Fruit fly (Drosophila melanogaster): ENCODE measurements around the gene ranshi.

ranshi gene

DNA sequence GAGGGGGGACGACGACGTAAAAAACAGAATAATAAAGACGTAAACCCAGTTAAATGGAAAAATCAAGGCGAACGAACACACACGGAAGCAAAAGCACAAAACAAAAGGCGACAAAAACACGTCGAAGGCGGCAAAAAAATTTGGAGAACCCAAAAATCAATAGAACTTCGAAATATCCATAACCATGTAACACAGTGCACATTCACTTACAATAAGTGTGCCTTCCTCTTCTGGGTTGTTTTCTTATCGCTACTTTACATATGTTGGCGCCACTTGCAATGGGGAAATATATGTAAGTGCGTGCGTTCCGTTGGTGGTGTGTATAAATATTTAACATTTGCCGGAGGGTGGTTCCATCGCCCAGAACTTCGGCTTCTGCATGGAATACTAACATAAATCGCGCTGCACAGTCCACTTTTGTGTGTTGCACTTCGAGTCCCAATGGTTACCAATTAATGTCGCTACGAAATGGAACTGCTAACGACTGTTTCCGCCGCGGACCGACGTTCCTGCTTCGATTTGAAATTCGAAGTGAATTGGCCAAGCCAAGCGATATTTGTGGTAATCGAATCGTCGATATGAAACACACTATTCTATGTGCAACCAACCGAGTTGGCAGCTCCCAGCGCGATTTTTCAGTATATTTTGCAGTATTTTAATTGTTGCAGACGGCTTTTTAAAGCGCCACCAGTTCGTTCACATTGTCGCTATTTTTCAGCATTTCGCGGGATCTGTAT lies 17.8 kb upstream of the ranshi start, which contains the start of the genes CG9801 and Nasp (continued):
- TF ChIP-seq wek (GFP tag; optimal IDR thresholded peaks at IDR 0.05) (peak; percentile 16), Hmx (GFP tag; optimal IDR thresholded peaks at IDR 0.05) (no peak), CG4820 (GFP tag; optimal IDR thresholded peaks at IDR 0.05) (no peak), seq (GFP tag; IDR thresholded peaks at IDR 0.05) (no peak), CG9437 (GFP tag; optimal IDR thresholded peaks at IDR 0.05) (no peak), CG6813 (GFP tag; optimal IDR thresholded peaks at IDR 0.05) (peak; percentile 4), unc-4 (GFP tag; IDR thresholded peaks at IDR 0.05; ENCODE audit: partially characterized antibody) (peak; percentile 74), H2.0 (GFP tag; IDR thresholded peaks at IDR 0.05) (no peak), CG11723 (GFP tag; optimal IDR thresholded peaks at IDR 0.05) (no peak), jumu (GFP tag; optimal IDR thresholded peaks at IDR 0.05) (peak; percentile 46), dpn (GFP tag; optimal IDR thresholded peaks at IDR 0.05) (peak; percentile 29 to 33), zfh1 (GFP tag; IDR thresholded peaks at IDR 0.05) (peak; percentile 29; the same call in 1 of the 3 replicates), Lhr (GFP tag; optimal IDR thresholded peaks at IDR 0.05) (peak; percentile 88), lmd (GFP tag; IDR thresholded peaks at IDR 0.05) (peak; percentile 25; the same call in 1 of the 2 replicates)

DNA sequence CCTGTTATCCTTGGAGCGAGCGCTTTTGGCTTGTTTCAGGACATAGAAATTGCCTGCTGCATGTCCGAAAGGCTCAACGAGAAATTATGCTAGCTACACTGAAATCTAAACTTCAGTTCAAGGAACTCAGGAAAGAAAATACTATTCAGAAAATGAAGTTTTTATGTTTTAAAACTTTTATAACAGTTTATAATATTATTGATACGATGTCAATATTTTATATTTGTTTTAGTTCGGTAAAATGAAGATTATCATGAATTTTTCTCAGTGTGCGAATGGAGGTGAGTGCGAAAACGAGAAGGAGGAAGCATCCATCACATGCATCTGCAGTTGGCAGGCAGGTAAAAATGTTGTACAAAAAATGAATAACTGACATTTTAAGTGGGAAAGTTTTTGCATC lies 16.9 kb upstream of the ranshi start:
- peak; percentile 25 for TF ChIP-seq fd102C (GFP tag; optimal IDR thresholded peaks at IDR 0.05)
- peak; percentile 1 for TF ChIP-seq HmgZ (tag; optimal IDR thresholded peaks at IDR 0.05)
- peak; percentile 64 for TF ChIP-seq tin (GFP tag; optimal IDR thresholded peaks at IDR 0.05)
- TF ChIP-seq CG17912 (GFP tag; optimal IDR thresholded peaks at IDR 0.05): no peak
- TF ChIP-seq CG4730 (GFP tag; IDR thresholded peaks at IDR 0.05): peak; percentile 40; the same call in 1 of the 2 replicates
- no peak for TF ChIP-seq Vsx1 (GFP tag; optimal IDR thresholded peaks at IDR 0.05)
- no peak for TF ChIP-seq Poxn (GFP tag; IDR thresholded peaks at IDR 0.05)
- TF ChIP-seq ATbp (GFP tag; optimal IDR thresholded peaks at IDR 0.05): peak; percentile 37
- no peak for TF ChIP-seq Ets65A (GFP tag)
- TF ChIP-seq gt (GFP tag; IDR thresholded peaks at IDR 0.05): no peak
- TF ChIP-seq CG7963 (GFP tag; IDR thresholded peaks at IDR 0.05; ENCODE audit: partially characterized antibody): no peak
- no peak for TF ChIP-seq ab (GFP tag; optimal IDR thresholded peaks at IDR 0.05)
- TF ChIP-seq CG9609 (GFP tag; optimal IDR thresholded peaks at IDR 0.05): no peak
- TF ChIP-seq CG1832 (GFP tag; optimal IDR thresholded peaks at IDR 0.05): no peak
- no peak for TF ChIP-seq Taf1 (GFP tag; IDR thresholded peaks at IDR 0.05)
- TF ChIP-seq CG9932 (GFP tag; IDR thresholded peaks at IDR 0.05): peak; percentile 36; the same call in 1 of the 2 replicates
- peak; percentile 37 for TF ChIP-seq tap (tag; optimal IDR thresholded peaks at IDR 0.05)
- peak; percentile 31 for TF ChIP-seq Fer3 (tag; optimal IDR thresholded peaks at IDR 0.05)
- no peak for TF ChIP-seq CHES-1-like (GFP tag; optimal IDR thresholded peaks at IDR 0.05)
- no peak for TF ChIP-seq ems (GFP tag; optimal IDR thresholded peaks at IDR 0.05)
- TF ChIP-seq ken (GFP tag; IDR thresholded peaks at IDR 0.05): no peak
- peak; percentile 45; the same call in 1 of the 2 replicates for TF ChIP-seq Awh (GFP tag; IDR thresholded peaks at IDR 0.05)
- 0 out of 2 replicates have a peak, but pooled peaks have one; percentile 21 for TF ChIP-seq CG10321 (GFP tag; IDR thresholded peaks at IDR 0.05)
- no peak for TF ChIP-seq cas (GFP tag; IDR thresholded peaks at IDR 0.05)
- TF ChIP-seq CG30431 (GFP tag; optimal IDR thresholded peaks at IDR 0.05): peak; percentile 51
- no peak for TF ChIP-seq emc (GFP tag; optimal IDR thresholded peaks at IDR 0.05)
- TF ChIP-seq lilli (GFP tag; optimal IDR thresholded peaks at IDR 0.05): peak; percentile 58
- peak; percentile 24 for TF ChIP-seq zf30C (GFP tag; optimal IDR thresholded peaks at IDR 0.05)
- peak; percentile 76 for TF ChIP-seq CG10979 (tag; optimal IDR thresholded peaks at IDR 0.05)
- TF ChIP-seq lbe (GFP tag; optimal IDR thresholded peaks at IDR 0.05): no peak
- TF ChIP-seq yki (optimal IDR thresholded peaks at IDR 0.05): no peak
- TF ChIP-seq CG1603 (tag; optimal IDR thresholded peaks at IDR 0.05): peak; percentile 35
- TF ChIP-seq CG4424 (GFP tag; optimal IDR thresholded peaks at IDR 0.05): peak; percentile 59
- TF ChIP-seq twi (tag; optimal IDR thresholded peaks at IDR 0.05): no peak
- peak; percentile 84 for TF ChIP-seq gem (tag; optimal IDR thresholded peaks at IDR 0.05)
- peak; percentile 29 for TF ChIP-seq Hsf (GFP tag; optimal IDR thresholded peaks at IDR 0.05)

All from whole organism, embryonic.